Fruit fly (Drosophila melanogaster) Kc167 (cell line): ENCODE data around the gene CG33928.

Experiments used
- Myc ChIP-seq: fragments of >200 bp; optimal IDR thresholded peaks from 2 replicates; lab custom pipeline; 2017; ENCODE audit warnings: missing external identifiers
- Sin3A ChIP-seq: fragments of >200 bp; optimal IDR thresholded peaks from 2 replicates; lab custom pipeline; 2018; ENCODE audit warnings: missing external identifiers
- h ChIP-seq: fragments of >200 bp; optimal IDR thresholded peaks from 3 replicates; lab custom pipeline; 2018; ENCODE audit warnings: missing external identifiers
- insv ChIP-seq: fragments of >200 bp; optimal IDR thresholded peaks from 3 replicates; lab custom pipeline; 2018; ENCODE audit warnings: missing external identifiers
- psq ChIP-seq: fragments of >200 bp; optimal IDR thresholded peaks from 2 replicates; lab custom pipeline; 2017; ENCODE audit warnings: missing external identifiers
- ttk ChIP-seq: sonication (Bioruptor generic); optimal IDR thresholded peaks from 2 replicates; lab custom pipeline; 2017; ENCODE audit warnings: missing external identifiers

Gene CG33928

DNA sequence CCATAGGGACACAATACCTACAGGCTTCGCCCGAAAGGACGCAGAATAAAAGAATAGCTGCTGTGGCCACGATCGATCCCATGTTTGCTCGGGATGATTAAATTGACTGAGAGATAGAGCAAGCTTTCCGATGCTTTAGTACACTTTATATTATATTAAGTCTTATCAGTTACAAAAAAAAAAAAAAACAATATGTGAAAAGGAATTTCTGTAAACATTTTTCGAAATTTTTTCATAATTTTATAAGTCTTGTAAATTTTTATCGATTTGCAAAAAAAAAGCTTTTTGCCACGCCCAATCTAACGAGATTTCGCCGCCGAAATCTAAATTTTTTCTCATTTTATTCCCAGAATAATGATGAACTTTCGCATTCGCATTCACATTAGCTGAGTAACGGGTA is 21.5 kb upstream of the CG33928 start, which contains the start of gene CG18563:
Gene CG18563 (minus strand): TSS at position 101 of the 400 bp plus-strand sequence.
- TF ChIP-seq Myc (lab: Kevin White, UChicago) (no peak), insv (no peak), ttk (no peak), psq (no peak), Sin3A (lab: Kevin White, UChicago) (no peak), h (lab: Kevin White, UChicago) (no peak)

DNA sequence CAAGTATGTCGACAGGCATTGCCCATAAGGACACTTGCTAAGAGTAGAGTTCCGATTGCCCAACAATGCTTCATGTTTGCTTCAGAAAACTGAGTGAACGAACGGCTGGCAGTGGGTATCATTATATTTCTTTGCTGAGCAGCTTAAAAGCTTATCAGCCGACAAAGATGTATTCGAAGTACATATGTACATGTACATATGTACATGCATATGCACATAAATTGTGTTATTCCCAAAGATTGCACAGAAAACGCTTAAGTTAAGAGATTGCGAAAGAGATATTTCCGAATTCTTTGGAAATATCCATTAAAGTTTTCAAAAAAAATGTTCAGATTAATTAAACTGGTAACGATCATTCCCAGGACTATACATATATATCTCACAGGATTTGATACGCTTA is 19.4 kb upstream of the CG33928 start, which contains the start of gene SPH93:
Gene SPH93 (minus strand): TSS at position 101 of the 400 bp plus-strand sequence.
- TF ChIP-seq Myc (lab: Kevin White, UChicago) (no peak), Sin3A (lab: Kevin White, UChicago) (no peak), psq (no peak), h (lab: Kevin White, UChicago) (no peak), insv (no peak), ttk (no peak)

DNA sequence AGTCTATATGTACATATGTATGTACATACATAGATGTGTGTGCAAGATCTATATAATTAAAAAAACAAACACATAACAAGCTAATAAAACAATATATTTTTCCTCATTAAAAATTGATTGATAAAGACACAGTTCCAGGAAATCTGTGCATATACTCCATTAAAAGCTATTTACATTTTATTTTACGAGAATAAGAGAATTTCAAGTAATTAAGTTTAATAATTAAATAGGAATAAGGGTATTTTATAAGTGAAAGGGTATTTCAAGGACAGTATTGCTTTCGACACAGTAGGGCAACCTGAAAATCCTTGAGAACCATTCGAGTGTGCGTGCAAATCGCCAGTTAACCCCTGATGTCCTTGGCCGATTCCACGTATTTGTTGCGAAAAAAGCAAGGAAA is 16.2 kb upstream of the CG33928 start, which contains the start of gene CG5050:
Gene CG5050 (plus strand): TSS at position 301 of the 400 bp plus-strand sequence.
- TF ChIP-seq psq (no peak), h (lab: Kevin White, UChicago) (no peak), ttk (no peak), Myc (lab: Kevin White, UChicago) (no peak), Sin3A (lab: Kevin White, UChicago) (no peak), insv (no peak)

DNA sequence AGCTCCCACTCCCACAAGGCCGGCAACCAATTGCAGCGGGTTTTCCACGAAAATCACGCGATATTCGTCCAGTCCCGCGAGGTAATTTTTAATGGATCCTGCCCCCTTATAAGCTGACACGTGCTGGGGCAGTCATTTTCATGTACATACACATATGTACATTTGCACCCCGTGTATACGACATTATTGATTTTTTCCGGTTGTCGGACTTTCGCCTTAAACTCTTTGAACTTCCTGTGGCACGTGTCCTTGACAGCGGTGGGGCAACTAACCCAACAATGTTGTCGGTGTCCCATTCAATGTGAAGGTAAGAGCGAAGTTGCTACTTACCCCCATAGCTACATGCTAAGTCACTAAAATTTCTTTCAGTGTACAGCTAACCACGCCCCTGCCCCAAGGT is 15.7 kb upstream of the CG33928 start:
- TF ChIP-seq psq: no peak
- TF ChIP-seq ttk: no peak
- TF ChIP-seq h (lab: Kevin White, UChicago): no peak
- TF ChIP-seq Myc (lab: Kevin White, UChicago): no peak
- TF ChIP-seq Sin3A (lab: Kevin White, UChicago): no peak

DNA sequence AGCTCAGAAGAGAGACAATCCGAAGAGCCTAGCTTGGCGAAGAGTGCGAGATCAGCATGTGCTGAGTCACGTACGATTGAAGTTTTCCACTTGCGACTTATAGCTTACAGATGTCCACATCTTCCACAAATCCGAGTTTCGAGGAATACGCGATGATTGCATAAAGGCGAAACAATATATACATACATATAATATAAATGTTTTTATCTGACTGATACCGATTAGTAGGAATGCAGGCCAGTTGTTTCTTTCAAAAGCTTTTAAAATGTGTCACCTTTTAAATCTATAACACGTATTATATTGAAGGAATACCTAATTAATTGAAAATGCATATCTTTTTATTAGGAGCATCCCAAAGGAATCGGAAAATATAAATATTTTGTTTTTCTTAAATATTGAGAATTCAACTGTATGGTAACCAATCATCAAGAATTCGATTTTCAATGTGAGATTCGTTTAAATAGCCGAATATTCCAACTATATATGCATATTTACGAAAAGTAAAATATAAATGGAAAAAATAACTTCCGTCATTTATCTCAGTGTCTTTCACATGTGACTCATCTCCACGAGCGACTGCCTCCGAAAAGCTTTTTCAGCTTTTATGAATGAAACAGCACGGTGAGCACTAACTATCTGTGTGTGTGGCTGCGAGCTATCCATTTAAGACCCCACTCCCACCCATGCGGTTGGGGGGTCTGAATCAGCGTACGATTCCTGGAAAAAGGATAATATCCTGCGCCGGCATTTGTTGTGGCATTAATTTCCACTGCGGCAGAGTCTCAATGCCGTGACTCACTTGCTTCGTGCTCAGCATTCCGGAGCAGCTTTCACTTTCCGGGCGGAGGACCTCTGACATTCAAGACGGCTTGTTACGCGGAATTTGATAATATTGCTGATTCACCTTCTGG is 14.4 kb upstream of the CG33928 start:
- no peak for TF ChIP-seq h (lab: Kevin White, UChicago)
- no peak for TF ChIP-seq ttk
- no peak for TF ChIP-seq Sin3A (lab: Kevin White, UChicago)
- no peak for TF ChIP-seq insv
- no peak for TF ChIP-seq psq
- no peak for TF ChIP-seq Myc (lab: Kevin White, UChicago)

DNA sequence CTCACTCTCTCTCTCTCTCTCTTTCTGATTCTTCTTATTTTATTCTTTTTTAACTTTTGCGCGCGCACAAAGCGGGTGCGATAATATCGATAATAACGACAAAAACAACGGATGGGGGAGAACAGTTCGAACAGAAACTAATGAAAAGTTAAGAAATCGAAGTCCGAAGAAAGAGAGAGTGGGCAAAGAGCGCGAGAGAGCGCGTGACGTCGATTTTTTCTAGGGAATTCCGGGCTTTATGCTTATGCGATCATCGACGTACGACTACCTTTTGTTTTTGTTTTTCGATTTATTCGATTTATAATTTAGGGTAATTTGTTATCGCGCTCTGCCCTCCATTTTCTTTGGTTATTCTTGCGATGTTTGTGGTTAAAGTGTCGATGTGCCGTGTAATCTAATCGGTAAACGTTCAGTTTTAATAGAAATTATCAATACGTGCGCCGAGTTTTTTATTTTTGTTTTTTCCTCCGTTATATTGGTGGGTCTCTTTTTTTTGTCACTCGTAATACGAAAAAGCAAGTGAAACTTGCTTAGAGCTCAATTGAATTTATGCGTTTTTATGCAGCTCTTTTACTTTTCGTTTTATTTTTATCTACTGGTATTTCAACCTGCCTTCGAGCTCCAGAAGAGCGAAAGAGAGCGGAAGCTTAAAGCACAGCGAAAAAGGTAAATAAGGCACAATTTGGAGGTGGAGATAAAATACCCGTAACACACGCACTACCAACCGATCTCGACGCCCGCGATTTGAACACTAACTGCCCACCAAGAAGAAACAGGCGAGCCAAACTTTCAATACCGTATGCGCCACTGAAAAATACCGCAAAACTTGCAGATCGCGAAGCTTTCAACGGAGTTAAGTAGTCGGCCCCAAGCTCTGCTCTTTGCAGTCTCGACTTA is 13.5 kb upstream of the CG33928 start, which contains the start of gene dl:
Gene dl (minus strand): TSS at position 757 of the 897 bp plus-strand sequence.
- TF ChIP-seq Sin3A (lab: Kevin White, UChicago) (no peak), h (lab: Kevin White, UChicago) (no peak), insv (no peak), Myc (lab: Kevin White, UChicago) (no peak), ttk (no peak)

DNA sequence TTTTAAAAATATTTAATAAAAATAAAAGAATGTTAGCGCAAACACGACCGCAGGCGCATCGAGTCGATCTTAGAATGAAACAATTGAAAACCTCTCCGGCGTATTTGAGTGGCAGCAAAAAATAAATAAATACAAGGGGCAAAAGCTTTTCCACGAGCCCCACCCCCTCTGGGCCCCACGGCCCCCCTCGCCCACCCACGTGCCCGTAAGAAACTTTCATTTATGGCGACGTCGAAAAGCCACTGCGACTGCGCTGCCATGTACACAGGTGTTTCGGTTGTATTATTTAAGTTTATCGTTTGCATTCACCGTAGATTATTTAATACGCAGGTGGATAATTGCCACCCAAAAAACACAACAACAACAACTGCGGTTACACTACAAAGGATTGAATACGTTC is 12.0 kb upstream of the CG33928 start:
- no peak for TF ChIP-seq Myc (lab: Kevin White, UChicago)
- TF ChIP-seq ttk: no peak
- TF ChIP-seq Sin3A (lab: Kevin White, UChicago): no peak
- TF ChIP-seq h (lab: Kevin White, UChicago): no peak
- TF ChIP-seq psq: no peak
- no peak for TF ChIP-seq insv

DNA sequence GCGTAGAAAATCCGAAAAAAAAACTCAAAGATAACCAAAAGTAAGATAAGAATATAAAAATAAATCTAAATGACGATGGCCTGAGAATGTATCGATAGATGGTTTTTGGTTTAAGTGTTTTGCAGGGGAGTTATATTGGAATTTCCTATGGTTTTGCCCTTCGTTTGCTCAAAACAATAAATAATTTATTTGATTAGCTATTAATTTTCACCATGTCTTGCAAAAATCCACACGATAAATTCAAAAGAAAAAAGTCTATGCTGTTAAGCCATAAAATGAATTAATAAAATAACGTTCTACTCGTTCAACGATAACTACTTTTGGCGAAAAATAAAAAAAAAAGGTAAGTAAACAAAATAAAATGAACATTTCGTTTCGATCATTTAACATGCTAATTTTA is 10.7 kb upstream of the CG33928 start:
- TF ChIP-seq Sin3A (lab: Kevin White, UChicago) (no peak), Myc (lab: Kevin White, UChicago) (no peak), ttk (no peak), insv (no peak)

DNA sequence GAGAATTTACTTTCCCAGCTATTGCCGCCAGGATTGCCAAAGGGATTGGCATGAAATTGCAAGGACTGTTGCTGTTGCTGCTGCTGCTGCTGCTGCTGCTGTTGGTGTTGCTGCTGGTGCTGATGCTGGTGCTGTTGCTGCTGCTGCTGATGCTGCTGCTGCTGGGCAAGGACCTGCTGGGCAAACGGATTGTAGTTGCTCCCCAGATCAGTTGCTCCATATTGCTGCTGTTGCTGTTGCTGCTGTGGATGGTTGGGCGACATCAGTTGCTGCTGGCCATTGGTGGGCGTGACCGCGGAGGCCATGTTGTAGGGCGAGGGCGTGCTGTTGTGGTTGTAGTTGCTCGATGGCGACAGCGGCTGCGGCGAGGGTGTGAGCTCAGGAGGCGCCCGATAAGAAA is 1.2 kb upstream of the CG33928 start:
- TF ChIP-seq psq (no peak), Myc (lab: Kevin White, UChicago) (no peak), insv (no peak), ttk (no peak), Sin3A (lab: Kevin White, UChicago) (no peak), h (lab: Kevin White, UChicago) (no peak)

DNA sequence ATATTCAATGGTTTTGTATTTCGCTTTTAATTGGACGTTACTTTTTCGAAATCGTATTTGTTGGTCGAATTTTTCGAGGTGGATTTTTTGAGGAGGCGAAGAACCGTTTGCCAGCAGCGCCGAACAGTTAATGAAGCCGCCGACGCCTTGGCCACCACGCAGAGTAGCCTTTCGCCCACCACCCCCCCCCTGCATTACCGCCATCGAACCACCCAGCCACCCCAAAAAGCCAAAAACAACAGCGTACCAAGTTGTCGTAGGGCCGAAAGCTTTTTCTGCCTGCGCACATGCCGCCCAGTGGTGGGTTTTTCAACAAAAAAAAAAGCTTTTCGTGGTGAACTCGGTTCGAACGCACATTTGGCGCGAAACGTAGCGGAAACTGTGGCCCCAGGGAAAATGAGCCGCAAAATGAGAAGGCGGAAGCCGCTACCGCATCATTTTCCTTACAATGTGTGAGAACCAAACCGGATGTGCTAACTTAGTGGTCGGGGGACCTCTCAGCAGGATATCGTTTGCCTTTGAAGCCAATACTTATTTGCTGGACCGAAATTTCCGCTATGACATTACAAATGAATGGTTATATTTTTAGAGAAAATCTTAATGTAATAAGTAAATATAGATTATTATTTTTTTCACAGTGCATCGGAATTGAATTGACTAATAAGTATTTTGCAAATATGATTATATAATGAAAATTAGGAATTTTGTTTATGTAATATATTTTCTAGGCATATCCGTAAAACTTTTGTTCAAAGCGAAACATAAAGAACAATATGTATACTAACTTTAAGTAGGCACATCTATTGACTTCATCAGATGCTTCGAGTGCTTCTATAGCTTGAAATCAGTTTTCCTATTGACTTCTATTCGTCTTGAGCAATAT is 3.1 kb downstream of the CG33928 start, which contains the start of the genes Dif and CG5043:
Gene Dif (minus strand): TSS at position 132 of the 883 bp plus-strand sequence.
Gene CG5043 (plus strand): TSS at position 833 of the 883 bp plus-strand sequence.
- TF ChIP-seq psq (no peak), Myc (lab: Kevin White, UChicago) (no peak), ttk (no peak), h (lab: Kevin White, UChicago) (no peak)

DNA sequence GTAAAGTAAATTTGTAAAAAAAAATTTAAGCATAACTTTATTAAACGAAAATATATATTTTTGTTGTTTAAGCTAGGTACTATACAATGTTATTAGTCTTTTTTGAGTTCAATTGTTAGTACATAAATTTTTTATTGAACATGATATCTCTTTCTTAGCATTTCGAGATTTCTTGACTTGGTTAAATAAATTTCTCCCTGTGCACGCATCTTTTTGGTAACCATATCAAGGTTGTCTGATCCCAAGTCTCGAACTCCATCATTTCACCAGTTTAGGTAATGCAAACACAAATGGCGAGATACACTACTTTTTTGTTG is 5.1 kb downstream of the CG33928 start:
- TF ChIP-seq insv (no peak), Myc (lab: Kevin White, UChicago) (no peak)
